Worm (Caenorhabditis elegans) whole organism, late embryonic: ENCODE measurements around the gene F56D2.3.
A peak's percentile ranks its signal among the peaks of the same experiment; 100 is the strongest.

Experiments used
- C38D4.7 ChIP-seq: fragments of 200-800 bp; sonication (Bioruptor generic); optimal IDR thresholded peaks from 2 replicates; lab custom pipeline; 2018; ENCODE audit warnings: mild to moderate bottlenecking, missing genetic modification characterization, moderate library complexity, missing compliant biosample characterization
- F13H6.1 ChIP-seq: sonication (generic microtip); optimal IDR thresholded peaks from 2 replicates; lab custom pipeline; 2016; ENCODE audit warnings: missing genetic modification characterization, missing compliant biosample characterization
- ama-1 ChIP-seq: fragments of 150-350 bp; optimal IDR thresholded peaks from 2 replicates; lab custom pipeline; 2014
- ceh-18 ChIP-seq: sonication (generic microtip); optimal IDR thresholded peaks from 2 replicates; lab custom pipeline; 2016; ENCODE audit warnings: missing genetic modification characterization, missing compliant biosample characterization
- ceh-19 ChIP-seq: fragments of 200-800 bp; sonication (Bioruptor generic); optimal IDR thresholded peaks from 2 replicates; lab custom pipeline; 2018; ENCODE audit warnings: mild to moderate bottlenecking, missing genetic modification characterization, missing compliant biosample characterization
- ceh-2 ChIP-seq: sonication (generic microtip); optimal IDR thresholded peaks from 2 replicates; lab custom pipeline; 2016; ENCODE audit warnings: missing genotype, missing genetic modification characterization, missing compliant biosample characterization
- ceh-31 ChIP-seq: sonication (generic microtip); optimal IDR thresholded peaks from 2 replicates; lab custom pipeline; 2016; ENCODE audit warnings: missing genetic modification characterization, missing compliant biosample characterization
- ceh-48 ChIP-seq: sonication (generic microtip); optimal IDR thresholded peaks from 2 replicates; lab custom pipeline; 2016; ENCODE audit warnings: missing genetic modification characterization, inconsistent platforms, missing compliant biosample characterization
- ceh-6 ChIP-seq: fragments of 200-800 bp; sonication (Bioruptor generic); optimal IDR thresholded peaks from 2 replicates; lab custom pipeline; 2018; ENCODE audit warnings: mild to moderate bottlenecking, missing genetic modification characterization, missing compliant biosample characterization
- dve-1 ChIP-seq: sonication (generic microtip); optimal IDR thresholded peaks from 2 replicates; lab custom pipeline; 2017; ENCODE audit warnings: antibody characterized with exemption, mild to moderate bottlenecking, missing genetic modification characterization, missing compliant biosample characterization
- elt-4 ChIP-seq: sonication (generic microtip); optimal IDR thresholded peaks from 2 replicates; lab custom pipeline; 2016; ENCODE audit warnings: missing genetic modification characterization, missing compliant biosample characterization
- fax-1 ChIP-seq: sonication (generic microtip); optimal IDR thresholded peaks from 2 replicates; lab custom pipeline; 2016; ENCODE audit warnings: missing genotype, missing genetic modification characterization, missing compliant biosample characterization
- fkh-6 ChIP-seq: sonication (generic microtip); optimal IDR thresholded peaks from 2 replicates; lab custom pipeline; 2016; ENCODE audit warnings: missing genetic modification characterization, missing compliant biosample characterization
- hlh-15 ChIP-seq: sonication (generic microtip); optimal IDR thresholded peaks from 2 replicates; lab custom pipeline; 2016; ENCODE audit warnings: missing genetic modification characterization, missing compliant biosample characterization
- hlh-30 ChIP-seq: sonication (generic microtip); optimal IDR thresholded peaks from 2 replicates; lab custom pipeline; 2017; ENCODE audit warnings: antibody characterized with exemption, missing genetic modification characterization, missing compliant biosample characterization; ENCODE audit not compliant: insufficient read depth
- hlh-6 ChIP-seq: sonication (generic microtip); optimal IDR thresholded peaks from 2 replicates; lab custom pipeline; 2016; ENCODE audit warnings: missing genotype, missing genetic modification characterization, missing compliant biosample characterization
- lim-6 ChIP-seq: sonication (generic microtip); optimal IDR thresholded peaks from 2 replicates; lab custom pipeline; 2016; ENCODE audit warnings: missing genetic modification characterization, missing compliant biosample characterization
- lin-11 ChIP-seq: fragments of 200-800 bp; sonication (Bioruptor generic); optimal IDR thresholded peaks from 2 replicates; lab custom pipeline; 2018; ENCODE audit warnings: mild to moderate bottlenecking, missing genetic modification characterization, missing compliant biosample characterization
- nfya-1 ChIP-seq: sonication (generic microtip); optimal IDR thresholded peaks from 2 replicates; lab custom pipeline; 2017; ENCODE audit warnings: missing genetic modification characterization, mild to moderate bottlenecking, missing compliant biosample characterization, antibody characterized with exemption, moderate library complexity
- nhr-11 ChIP-seq: fragments of 150-350 bp; optimal IDR thresholded peaks from 2 replicates; lab custom pipeline; 2014; ENCODE audit warnings: missing biosample characterization, missing genetic modification characterization
- npax-4 ChIP-seq: sonication (generic microtip); optimal IDR thresholded peaks from 2 replicates; lab custom pipeline; 2016; ENCODE audit warnings: missing genetic modification characterization, missing compliant biosample characterization
- pat-9 ChIP-seq: fragments of 200-800 bp; sonication (Bioruptor generic); optimal IDR thresholded peaks from 2 replicates; lab custom pipeline; 2018; ENCODE audit warnings: mild to moderate bottlenecking, missing genetic modification characterization, moderate library complexity, missing compliant biosample characterization
- pax-1 ChIP-seq: fragments of 150-350 bp; optimal IDR thresholded peaks from 2 replicates; lab custom pipeline; 2014; ENCODE audit warnings: missing biosample characterization, missing genetic modification characterization
- pha-4 ChIP-seq: fragments of 150-350 bp; optimal IDR thresholded peaks from 2 replicates; lab custom pipeline; 2018; ENCODE audit warnings: missing biosample characterization, missing genetic modification reagents, missing genetic modification characterization
- rnt-1 ChIP-seq: sonication (generic microtip); optimal IDR thresholded peaks from 2 replicates; lab custom pipeline; 2016; ENCODE audit warnings: missing genetic modification characterization, missing compliant biosample characterization
- sox-2 ChIP-seq: fragments of 200-800 bp; sonication (Bioruptor generic); IDR thresholded peaks from 2 replicates; pipeline ENCODE4 v1.3.6; 2022; ENCODE audit warnings: missing genetic modification reagents, missing genetic modification characterization, missing compliant biosample characterization
- tbx-7 ChIP-seq: sonication (generic microtip); optimal IDR thresholded peaks from 2 replicates; lab custom pipeline; 2016; ENCODE audit warnings: missing genotype, missing genetic modification characterization, missing compliant biosample characterization
- unc-3 ChIP-seq, 2 experiments: fragments of 200-800 bp in 1 of 2; sonication (Bioruptor generic) in 1 of 2; sonication (generic microtip) in 1 of 2; conservative IDR thresholded peaks in 1 of 2; optimal IDR thresholded peaks in 1 of 2; 2 replicates each; pipeline versions ENCODE4 v1.3.6 to Lab custom; 2016 to 2022; ENCODE audit warnings: missing compliant biosample characterization in 2 of 2, missing genetic modification characterization in 2 of 2, missing genetic modification reagents in 1 of 2
- unc-42 ChIP-seq: sonication (generic microtip); optimal IDR thresholded peaks from 2 replicates; lab custom pipeline; 2016; ENCODE audit warnings: missing genotype, missing genetic modification characterization, missing compliant biosample characterization
- unc-86 ChIP-seq: sonication (generic microtip); optimal IDR thresholded peaks from 2 replicates; lab custom pipeline; 2016; ENCODE audit warnings: missing genetic modification characterization, missing compliant biosample characterization
- zip-5 ChIP-seq: sonication (generic microtip); optimal IDR thresholded peaks from 2 replicates; lab custom pipeline; 2016; ENCODE audit warnings: missing genetic modification characterization, missing compliant biosample characterization
- ztf-16 ChIP-seq: sonication (generic microtip); optimal IDR thresholded peaks from 2 replicates; lab custom pipeline; 2017; ENCODE audit warnings: missing genetic modification characterization, missing compliant biosample characterization

F56D2.3 gene

DNA sequence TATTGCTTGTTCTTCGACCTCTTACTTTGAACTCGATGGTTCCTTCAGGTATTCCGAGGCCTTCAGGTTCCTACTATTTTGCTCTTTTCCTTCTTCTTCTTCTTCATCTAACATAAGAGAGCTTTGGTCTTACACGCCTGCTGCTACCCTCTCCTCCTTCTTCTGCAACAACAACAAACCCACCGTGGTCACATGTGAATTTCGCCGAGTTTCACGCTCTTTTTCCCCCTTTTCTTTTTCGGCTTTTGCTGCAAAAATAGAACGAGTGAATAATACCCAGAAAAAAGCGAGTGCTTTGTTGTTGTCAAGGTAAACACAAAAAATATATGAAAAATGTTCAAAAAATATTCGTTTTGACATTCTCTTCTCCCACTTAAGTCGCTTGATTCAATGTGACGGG, 38.7 kb downstream of the F56D2.3 start:
- no peak for TF ChIP-seq nhr-11 (tag; lab: Kevin White, UChicago)
- peak; percentile 30 for TF ChIP-seq hlh-30 (tag; lab: Kevin White, UChicago)
- TF ChIP-seq sox-2 = no peak
- TF ChIP-seq F13H6.1 (tag; lab: Kevin White, UChicago) = no peak
- no peak for TF ChIP-seq dve-1 (tag; lab: Kevin White, UChicago)
- no peak for TF ChIP-seq fkh-6
- TF ChIP-seq lim-6 (tag; lab: Kevin White, UChicago) = no peak
- TF ChIP-seq, all 69 proteins: peak for 1

DNA sequence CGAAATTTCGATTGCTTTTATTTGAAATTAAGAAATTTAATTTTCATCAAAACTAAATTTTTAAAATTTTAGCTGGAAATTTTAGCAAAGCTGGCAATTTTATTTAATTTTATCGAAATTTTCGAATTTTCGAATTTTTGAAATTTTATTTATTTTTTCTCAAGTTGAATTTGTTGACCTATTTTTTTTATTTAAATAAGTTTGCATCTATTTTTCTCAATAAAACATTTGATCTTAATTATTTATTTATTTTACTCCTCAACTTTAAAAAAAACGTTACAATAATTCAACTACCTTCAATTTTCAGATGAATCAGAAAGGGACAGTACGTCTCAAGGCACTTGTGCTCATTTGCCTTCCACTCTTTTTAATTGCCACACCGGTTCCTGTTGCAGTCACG, 40.1 kb downstream of the F56D2.3 start, which contains the start of gene daf-4:
Gene daf-4, plus strand, starts transcription at position 301 of the 400 bp plus-strand sequence.
- TF ChIP-seq unc-3 (GFP tag; conservative IDR thresholded peaks at IDR 0.05; lab: Robert Waterston, UW) = no peak
- no peak for TF ChIP-seq unc-3 (tag; optimal IDR thresholded peaks at IDR 0.05; lab: Kevin White, UChicago)
- TF ChIP-seq ama-1 (lab: Kevin White, UChicago) = no peak
- TF ChIP-seq hlh-30 (tag; lab: Kevin White, UChicago) = no peak
- TF ChIP-seq dve-1 (tag; lab: Kevin White, UChicago) = no peak
- TF ChIP-seq pha-4 (tag; lab: Kevin White, UChicago) = no peak
- TF ChIP-seq fax-1 (tag; lab: Kevin White, UChicago) = no peak
- TF ChIP-seq nfya-1 (tag; lab: Kevin White, UChicago) = no peak
- TF ChIP-seq ceh-48 (tag; lab: Kevin White, UChicago) = no peak
- TF ChIP-seq pax-1 (tag; lab: Kevin White, UChicago) = no peak
- TF ChIP-seq C38D4.7 (GFP tag; lab: Kevin White, UChicago) = no peak
- TF ChIP-seq ceh-31 (tag; lab: Kevin White, UChicago) = no peak
- no peak for TF ChIP-seq tbx-7 (tag; lab: Kevin White, UChicago)
- no peak for TF ChIP-seq hlh-6
- no peak for TF ChIP-seq zip-5
- TF ChIP-seq ceh-6 (GFP tag; lab: Kevin White, UChicago) = no peak
- no peak for TF ChIP-seq npax-4 (tag; lab: Kevin White, UChicago)
- TF ChIP-seq ceh-19 (GFP tag; lab: Kevin White, UChicago) = no peak
- no peak for TF ChIP-seq fkh-6
- TF ChIP-seq rnt-1 (tag; lab: Kevin White, UChicago) = no peak
- TF ChIP-seq nhr-11 (tag; lab: Kevin White, UChicago) = no peak

DNA sequence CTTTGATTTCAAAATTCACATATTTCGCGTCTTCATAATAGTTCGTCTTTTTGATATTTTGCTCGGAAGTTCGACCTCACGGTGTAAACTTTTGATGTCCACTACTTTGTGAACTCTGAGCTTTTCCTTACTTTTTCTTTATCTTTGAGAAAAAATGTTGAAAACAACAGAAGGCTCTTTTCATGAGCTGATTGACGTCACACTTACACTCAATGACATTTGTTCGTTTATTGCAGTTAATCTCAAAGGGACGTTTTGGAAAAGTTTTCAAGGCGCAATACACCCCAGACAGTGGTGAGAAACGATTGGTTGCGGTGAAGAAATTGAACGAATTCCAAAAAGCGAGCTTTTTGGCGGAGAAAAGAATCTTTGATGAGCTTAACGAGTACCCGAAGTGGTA, 44.5 kb downstream of the F56D2.3 start:
- no peak for TF ChIP-seq ztf-16 (tag; lab: Kevin White, UChicago)
- no peak for TF ChIP-seq ceh-18 (tag; lab: Kevin White, UChicago)
- no peak for TF ChIP-seq hlh-15 (tag; lab: Kevin White, UChicago)
- no peak for TF ChIP-seq ama-1 (lab: Kevin White, UChicago)
- no peak for TF ChIP-seq hlh-6
- no peak for TF ChIP-seq unc-86 (tag; lab: Kevin White, UChicago)
- TF ChIP-seq pat-9 (tag; lab: Kevin White, UChicago) = no peak
- no peak for TF ChIP-seq elt-4 (tag; lab: Kevin White, UChicago)

ce11 chrIII:5630350-5630749, 45.6 kb downstream of the F56D2.3 start:
- TF ChIP-seq ceh-2 (tag; lab: Kevin White, UChicago) = no peak
- no peak for TF ChIP-seq ama-1 (lab: Kevin White, UChicago)
- no peak for TF ChIP-seq zip-5
- no peak for TF ChIP-seq pha-4 (tag; lab: Kevin White, UChicago)
- TF ChIP-seq, all 69 proteins: peak for 0

DNA sequence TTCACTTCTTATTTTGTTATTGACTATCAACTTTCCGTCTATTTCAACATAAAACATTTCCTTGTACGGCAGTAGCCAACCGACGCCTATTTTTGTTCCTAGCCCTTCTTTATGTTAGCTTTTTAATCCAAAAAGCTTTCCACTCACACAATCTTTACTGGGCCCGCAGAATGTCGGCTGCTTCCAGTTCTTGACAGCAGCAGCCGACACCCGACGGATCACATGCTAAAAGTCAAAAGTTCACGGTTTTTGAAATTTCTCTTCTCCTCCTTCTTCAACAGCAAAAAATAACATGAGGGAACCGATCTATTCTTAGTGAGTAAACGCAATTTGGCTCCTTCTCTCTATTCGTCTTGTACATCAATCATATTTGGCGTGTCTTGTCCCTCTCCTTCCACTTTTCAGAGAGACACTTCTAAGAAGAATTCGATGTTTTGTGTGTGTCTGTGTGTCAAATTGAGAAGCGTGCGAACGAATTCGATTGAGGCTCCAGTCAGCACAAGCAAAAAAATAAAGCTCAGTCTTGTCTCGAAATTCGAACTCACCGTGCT, 47.8 kb downstream of the F56D2.3 start:
- TF ChIP-seq unc-42 (tag; lab: Kevin White, UChicago) (peak; percentile 85), lin-11 (no peak)
- TF ChIP-seq, all 69 proteins: peak for 1
